Worm (Caenorhabditis elegans) whole organism, L4 larva: Measurements from ENCODE around the gene epg-3.

Experiments
- Y48G9A.11 ChIP-seq: fragments of 200-800 bp; sonication (Bioruptor generic); IDR thresholded peaks from 2 replicates; pipeline ENCODE4 v1.3.6; 2022; ENCODE audit warnings: missing genetic modification reagents, missing genetic modification characterization, missing compliant biosample characterization
- ama-1 ChIP-seq: fragments of 150-350 bp; optimal IDR thresholded peaks from 2 replicates; lab custom pipeline; 2014; ENCODE audit warnings: inconsistent platforms, mixed read lengths
- fkh-10 ChIP-seq: fragments of 150-350 bp; optimal IDR thresholded peaks from 2 replicates; lab custom pipeline; 2014; ENCODE audit warnings: missing biosample characterization, missing genetic modification reagents, missing genetic modification characterization
- skn-1 ChIP-seq: fragments of 150-350 bp; optimal IDR thresholded peaks from 2 replicates; lab custom pipeline; 2014; ENCODE audit warnings: missing biosample characterization, missing genetic modification characterization
- unc-130 ChIP-seq: sonication (generic microtip); optimal IDR thresholded peaks from 2 replicates; lab custom pipeline; 2016; ENCODE audit warnings: missing genetic modification reagents, missing genetic modification characterization, missing compliant biosample characterization
- ztf-11 ChIP-seq: fragments of 150-350 bp; optimal IDR thresholded peaks from 2 replicates; lab custom pipeline; 2014; ENCODE audit warnings: missing biosample characterization, missing genetic modification characterization

ce11 chrIII:12932776-12933175, 1.7 kb upstream of the epg-3 start:
- no peak for TF ChIP-seq unc-130 (GFP tag; lab: Kevin White, UChicago)
- TF ChIP-seq fkh-10: no peak
- TF ChIP-seq ztf-11 (tag; lab: Kevin White, UChicago): no peak
- TF ChIP-seq skn-1: no peak
- no peak for TF ChIP-seq ama-1
- TF ChIP-seq Y48G9A.11 (GFP tag; lab: Robert Waterston, UW): no peak
